Worm (Caenorhabditis elegans) whole organism, L1 larva: ENCODE results near the gene flap-1.
A peak's percentile ranks its signal among the peaks of the same experiment; 100 is the strongest.

Source experiments
- C04F5.9 ChIP-seq: sonication (generic microtip); optimal IDR thresholded peaks from 2 replicates; lab custom pipeline; 2016; ENCODE audit warnings: missing genetic modification characterization, missing compliant biosample characterization
- C16A3.4 ChIP-seq: fragments of 150-350 bp; optimal IDR thresholded peaks from 2 replicates; lab custom pipeline; 2014; ENCODE audit warnings: missing biosample characterization, missing genetic modification characterization
- C34B4.2 ChIP-seq: sonication (generic microtip); optimal IDR thresholded peaks from 2 replicates; lab custom pipeline; 2017; ENCODE audit warnings: mild to moderate bottlenecking, missing genetic modification characterization, missing compliant biosample characterization
- F16B12.6 ChIP-seq: fragments of 150-350 bp; optimal IDR thresholded peaks from 2 replicates; lab custom pipeline; 2014; ENCODE audit warnings: missing biosample characterization, missing genetic modification characterization
- Y116A8C.19 ChIP-seq: sonication (generic microtip); optimal IDR thresholded peaks from 2 replicates; lab custom pipeline; 2016; ENCODE audit warnings: missing compliant biosample characterization, missing genetic modification characterization, borderline replicate concordance
- aha-1 ChIP-seq: fragments of 150-350 bp; optimal IDR thresholded peaks from 2 replicates; lab custom pipeline; 2014; ENCODE audit warnings: missing biosample characterization, missing genetic modification characterization
- alr-1 ChIP-seq: fragments of 200-800 bp; sonication (Bioruptor generic); optimal IDR thresholded peaks from 2 replicates; lab custom pipeline; 2018; ENCODE audit warnings: borderline replicate concordance, mild to moderate bottlenecking, missing genetic modification characterization, missing compliant biosample characterization
- aly-2 ChIP-seq: fragments of 150-350 bp; optimal IDR thresholded peaks from 2 replicates; lab custom pipeline; 2014; ENCODE audit warnings: missing biosample characterization, missing genetic modification characterization
- ama-1 ChIP-seq: fragments of 150-350 bp; optimal IDR thresholded peaks from 2 replicates; lab custom pipeline; 2014
- blmp-1 ChIP-seq: fragments of 150-350 bp; optimal IDR thresholded peaks from 2 replicates; lab custom pipeline; 2014; ENCODE audit warnings: missing biosample characterization, missing genetic modification characterization
- ceh-63 ChIP-seq: fragments of 200-800 bp; sonication (Bioruptor generic); optimal IDR thresholded peaks from 2 replicates; lab custom pipeline; 2018; ENCODE audit warnings: mild to moderate bottlenecking, missing genetic modification characterization, missing compliant biosample characterization
- ceh-8 ChIP-seq: fragments of 200-800 bp; sonication (Bioruptor generic); optimal IDR thresholded peaks from 2 replicates; lab custom pipeline; 2018; ENCODE audit warnings: mild to moderate bottlenecking, missing genetic modification characterization, moderate library complexity, missing compliant biosample characterization
- ceh-82 ChIP-seq, 3 experiments: fragments of 150-350 bp in 1 of 3; sonication (generic microtip) in 2 of 3; optimal IDR thresholded peaks; 2 replicates each; lab custom pipeline; 2014 to 2017; ENCODE audit warnings: missing biosample characterization in 3 of 3, missing genetic modification characterization in 3 of 3
- ceh-88 ChIP-seq: fragments of 200-800 bp; sonication (Bioruptor generic); IDR thresholded peaks from 2 replicates; pipeline ENCODE4 v1.3.6; 2022; ENCODE audit warnings: missing genetic modification characterization, missing compliant biosample characterization
- ceh-90 ChIP-seq: sonication (generic microtip); optimal IDR thresholded peaks from 2 replicates; lab custom pipeline; 2016; ENCODE audit warnings: missing genetic modification characterization, missing compliant biosample characterization
- ces-1 ChIP-seq: fragments of 150-350 bp; optimal IDR thresholded peaks from 2 replicates; lab custom pipeline; 2014; ENCODE audit warnings: missing biosample characterization, missing genetic modification reagents, missing genetic modification characterization
- efl-1 ChIP-seq, 4 experiments: fragments of 150-350 bp; optimal IDR thresholded peaks in 3 of 4; peaks in 1 of 4; 1 replicate in 1 of 4; 2 replicates in 3 of 4; lab custom pipeline; 2014; ENCODE audit warnings: missing biosample characterization in 2 of 4, missing genetic modification characterization in 2 of 4, missing genetic modification reagents in 2 of 4
- efl-3 ChIP-seq: fragments of 200-800 bp; sonication (Bioruptor generic); optimal IDR thresholded peaks from 2 replicates; lab custom pipeline; 2018; ENCODE audit warnings: mild to moderate bottlenecking, missing genetic modification characterization, missing compliant biosample characterization
- elt-2 ChIP-seq: sonication (generic microtip); optimal IDR thresholded peaks from 2 replicates; lab custom pipeline; 2016; ENCODE audit warnings: missing genetic modification characterization, mild to moderate bottlenecking, inconsistent platforms, missing compliant biosample characterization, missing genetic modification reagents
- fkh-10 ChIP-seq: sonication (generic microtip); optimal IDR thresholded peaks from 2 replicates; lab custom pipeline; 2017; ENCODE audit warnings: missing biosample characterization, missing genetic modification reagents, missing genetic modification characterization
- fkh-8 ChIP-seq: sonication (generic microtip); optimal IDR thresholded peaks from 2 replicates; lab custom pipeline; 2016; ENCODE audit warnings: mild to moderate bottlenecking, missing genetic modification characterization, missing compliant biosample characterization
- grh-1 ChIP-seq: fragments of 200-800 bp; sonication (Bioruptor generic); IDR thresholded peaks from 2 replicates; pipeline ENCODE4 v1.3.6; 2022; ENCODE audit warnings: missing genetic modification reagents, missing genetic modification characterization, missing compliant biosample characterization
- hlh-17 ChIP-seq: fragments of 200-800 bp; sonication (Bioruptor generic); optimal IDR thresholded peaks from 2 replicates; lab custom pipeline; 2018; ENCODE audit warnings: missing genetic modification characterization, mild to moderate bottlenecking, missing compliant biosample characterization, moderate library complexity, borderline replicate concordance
- hpl-2 ChIP-seq: fragments of 150-350 bp; optimal IDR thresholded peaks from 2 replicates; lab custom pipeline; 2014; ENCODE audit warnings: missing biosample characterization, missing genetic modification reagents, missing genetic modification characterization
- isw-1 ChIP-seq: fragments of 200-800 bp; sonication (Bioruptor generic); IDR thresholded peaks from 2 replicates; pipeline ENCODE4 v1.3.6; 2022; ENCODE audit warnings: missing genetic modification characterization, missing compliant biosample characterization
- jun-1 ChIP-seq: fragments of 150-350 bp; optimal IDR thresholded peaks from 2 replicates; lab custom pipeline; 2014; ENCODE audit warnings: missing biosample characterization, missing genetic modification reagents, missing genetic modification characterization
- lin-13 ChIP-seq: fragments of 150-350 bp; optimal IDR thresholded peaks from 2 replicates; lab custom pipeline; 2014; ENCODE audit warnings: missing biosample characterization, missing genetic modification reagents, missing genetic modification characterization
- lin-35 ChIP-seq, 2 experiments: fragments of 150-350 bp; optimal IDR thresholded peaks; 2 replicates each; lab custom pipeline; 2014; ENCODE audit warnings: missing biosample characterization in 2 of 2, missing genetic modification characterization in 2 of 2, missing genetic modification reagents in 2 of 2
- lin-39 ChIP-seq: fragments of 150-350 bp; optimal IDR thresholded peaks from 2 replicates; lab custom pipeline; 2014; ENCODE audit warnings: missing biosample characterization, missing genetic modification reagents, missing genetic modification characterization
- lir-3 ChIP-seq: sonication (generic microtip); optimal IDR thresholded peaks from 2 replicates; lab custom pipeline; 2016; ENCODE audit warnings: mild to moderate bottlenecking, missing genetic modification characterization, moderate library complexity, missing compliant biosample characterization; ENCODE audit not compliant: poor library complexity
- mab-9 ChIP-seq: fragments of 200-800 bp; sonication (Bioruptor generic); IDR thresholded peaks from 2 replicates; pipeline ENCODE4 v1.3.6; 2022; ENCODE audit warnings: missing genetic modification reagents, missing genetic modification characterization, missing compliant biosample characterization
- mdl-1 ChIP-seq, 2 experiments: fragments of 150-350 bp; optimal IDR thresholded peaks; 2 replicates each; lab custom pipeline; 2014 to 2017; ENCODE audit warnings: missing biosample characterization in 2 of 2, missing genetic modification characterization in 2 of 2, inconsistent platforms in 1 of 2
- mef-2 ChIP-seq: fragments of 150-350 bp; optimal IDR thresholded peaks from 2 replicates; lab custom pipeline; 2014; ENCODE audit warnings: missing biosample characterization, missing genetic modification characterization
- nhr-11 ChIP-seq: fragments of 150-350 bp; optimal IDR thresholded peaks from 2 replicates; lab custom pipeline; 2014; ENCODE audit warnings: missing biosample characterization, missing genetic modification characterization
- nhr-12 ChIP-seq: sonication (generic microtip); optimal IDR thresholded peaks from 2 replicates; lab custom pipeline; 2017; ENCODE audit warnings: missing biosample characterization, missing genetic modification characterization
- nhr-19 ChIP-seq: fragments of 200-800 bp; sonication (Bioruptor generic); conservative IDR thresholded peaks from 2 replicates; pipeline ENCODE4 v1.3.6; 2022; ENCODE audit warnings: missing genetic modification characterization, missing compliant biosample characterization
- nhr-20 ChIP-seq: sonication (generic microtip); optimal IDR thresholded peaks from 2 replicates; lab custom pipeline; 2016; ENCODE audit warnings: mild to moderate bottlenecking, missing genetic modification characterization, missing compliant biosample characterization
- nhr-237 ChIP-seq: fragments of 150-350 bp; optimal IDR thresholded peaks from 2 replicates; lab custom pipeline; 2014; ENCODE audit warnings: missing biosample characterization, missing genetic modification characterization
- nhr-28 ChIP-seq: fragments of 150-350 bp; optimal IDR thresholded peaks from 2 replicates; lab custom pipeline; 2014; ENCODE audit warnings: missing biosample characterization, missing genetic modification characterization
- nhr-71 ChIP-seq: sonication (generic microtip); optimal IDR thresholded peaks from 2 replicates; lab custom pipeline; 2016; ENCODE audit warnings: mild to moderate bottlenecking, missing genetic modification characterization, moderate library complexity, missing compliant biosample characterization
- pax-3 ChIP-seq: fragments of 200-800 bp; sonication (Bioruptor generic); optimal IDR thresholded peaks from 2 replicates; lab custom pipeline; 2018; ENCODE audit warnings: mild to moderate bottlenecking, missing genetic modification characterization, moderate library complexity, missing compliant biosample characterization
- snpc-4 ChIP-seq: fragments of 150-350 bp; optimal IDR thresholded peaks from 2 replicates; lab custom pipeline; 2014; ENCODE audit warnings: missing biosample characterization, missing genetic modification characterization
- sup-37 ChIP-seq: fragments of 200-800 bp; sonication (Bioruptor generic); optimal IDR thresholded peaks from 2 replicates; lab custom pipeline; 2018; ENCODE audit warnings: mild to moderate bottlenecking, missing genetic modification characterization, missing compliant biosample characterization
- tlp-1 ChIP-seq: fragments of 150-350 bp; optimal IDR thresholded peaks from 2 replicates; lab custom pipeline; 2014; ENCODE audit warnings: missing biosample characterization, missing genetic modification characterization
- unc-130 ChIP-seq: fragments of 150-350 bp; optimal IDR thresholded peaks from 2 replicates; lab custom pipeline; 2017; ENCODE audit warnings: missing biosample characterization, missing genetic modification characterization, inconsistent platforms
- unc-30 ChIP-seq: sonication (generic microtip); optimal IDR thresholded peaks from 2 replicates; lab custom pipeline; 2017; ENCODE audit warnings: missing biosample characterization, missing genetic modification characterization
- unc-86 ChIP-seq: sonication (generic microtip); optimal IDR thresholded peaks from 2 replicates; lab custom pipeline; 2016; ENCODE audit warnings: missing genetic modification characterization, missing compliant biosample characterization
- unc-98 ChIP-seq: fragments of 200-800 bp; sonication (Bioruptor generic); IDR thresholded peaks from 2 replicates; pipeline ENCODE4 v1.3.6; 2022; ENCODE audit warnings: missing genetic modification characterization, missing compliant biosample characterization
- vab-15 ChIP-seq: sonication (generic microtip); optimal IDR thresholded peaks from 2 replicates; lab custom pipeline; 2017; ENCODE audit warnings: missing genotype, mild to moderate bottlenecking, missing genetic modification characterization, missing compliant biosample characterization
- xbp-1 ChIP-seq: sonication (generic microtip); optimal IDR thresholded peaks from 2 replicates; lab custom pipeline; 2016; ENCODE audit warnings: missing genetic modification characterization, missing compliant biosample characterization
- zag-1 ChIP-seq: fragments of 150-350 bp; optimal IDR thresholded peaks from 2 replicates; lab custom pipeline; 2014; ENCODE audit warnings: missing biosample characterization, missing genetic modification characterization
- zip-4 ChIP-seq: fragments of 200-800 bp; sonication (Bioruptor generic); optimal IDR thresholded peaks from 2 replicates; lab custom pipeline; 2018; ENCODE audit warnings: mild to moderate bottlenecking, missing genetic modification characterization, moderate library complexity, missing compliant biosample characterization
- ztf-11 ChIP-seq, 2 experiments: sonication (generic microtip); optimal IDR thresholded peaks; 2 replicates each; lab custom pipeline; 2016 to 2017; ENCODE audit warnings: missing genetic modification characterization in 2 of 2, missing biosample characterization in 1 of 2, missing compliant biosample characterization in 1 of 2

Gene flap-1

ce11 chrIII:6897587-6898064 lies 31.0 kb downstream of the flap-1 start, which contains the start of gene T07E3.4 (continued):
- no peak for TF ChIP-seq zip-4
- TF ChIP-seq xbp-1 (tag; lab: Kevin White, UChicago) = peak; percentile 73
- TF ChIP-seq hlh-17 (GFP tag; lab: Kevin White, UChicago) = no peak
- TF ChIP-seq unc-98 (GFP tag; lab: Robert Waterston, UW) = no peak
- no peak for TF ChIP-seq sup-37 (GFP tag; lab: Kevin White, UChicago)
- TF ChIP-seq C34B4.2 (tag; lab: Kevin White, UChicago) = no peak
- peak; percentile 30 for TF ChIP-seq elt-2 (tag; lab: Kevin White, UChicago)
- no peak for TF ChIP-seq isw-1 (GFP tag; lab: Robert Waterston, UW)
- no peak for TF ChIP-seq tlp-1
- TF ChIP-seq vab-15 (tag; lab: Kevin White, UChicago) = no peak
- no peak for TF ChIP-seq nhr-237 (tag; lab: Kevin White, UChicago)
- TF ChIP-seq unc-86 (tag; lab: Kevin White, UChicago) = no peak
- peak; percentile 76 for TF ChIP-seq lin-39 (tag; lab: Kevin White, UChicago)
- TF ChIP-seq nhr-19 (GFP tag; lab: Robert Waterston, UW) = peak; percentile 94
- TF ChIP-seq unc-30 = no peak
- TF ChIP-seq ces-1 (GFP tag; lab: Kevin White, UChicago) = no peak
- peak; percentile 59 for TF ChIP-seq mef-2
- TF ChIP-seq pax-3 (tag; lab: Kevin White, UChicago) = no peak
- TF ChIP-seq ama-1 (lab: Kevin White, UChicago) = peak; percentile 44
- peak; percentile 34 for TF ChIP-seq C16A3.4 (tag; lab: Kevin White, UChicago)
- no peak for TF ChIP-seq mab-9
- peak; percentile 23 for TF ChIP-seq snpc-4 (tag; lab: Kevin White, UChicago)
- peak; percentile 51 for TF ChIP-seq lin-13 (GFP tag; lab: Kevin White, UChicago)
- no peak for TF ChIP-seq ceh-88 (GFP tag; lab: Robert Waterston, UW)
- TF ChIP-seq mdl-1 (tag; optimal IDR thresholded peaks at IDR 0.05; lab: Kevin White, UChicago) = peak in 1 of 2 experiments; percentile 84
- TF ChIP-seq Y116A8C.19 (tag; lab: Kevin White, UChicago) = no peak
- peak; percentile 96 for TF ChIP-seq nhr-20
- TF ChIP-seq nhr-11 (tag; lab: Kevin White, UChicago) = peak; percentile 68
- no peak for TF ChIP-seq aly-2 (tag; lab: Kevin White, UChicago)
- no peak for TF ChIP-seq nhr-12 (tag; lab: Kevin White, UChicago)
- TF ChIP-seq grh-1 = peak; percentile 83
- TF ChIP-seq efl-3 (GFP tag; lab: Kevin White, UChicago) = no peak
- no peak for TF ChIP-seq ceh-63 (GFP tag; lab: Kevin White, UChicago)
- TF ChIP-seq lin-35 (GFP tag; optimal IDR thresholded peaks at IDR 0.05; lab: Kevin White, UChicago) = peak; percentile 67 to 80
- peak; percentile 72 for TF ChIP-seq lir-3 (tag; lab: Kevin White, UChicago)
- no peak for TF ChIP-seq ztf-11 (tag; optimal IDR thresholded peaks at IDR 0.05; lab: Kevin White, UChicago)
- peak; percentile 77 for TF ChIP-seq jun-1 (tag; lab: Kevin White, UChicago)
- TF ChIP-seq nhr-28 (tag; lab: Kevin White, UChicago) = no peak
- TF ChIP-seq zag-1 (tag; lab: Kevin White, UChicago) = no peak
- no peak for TF ChIP-seq ceh-8
- TF ChIP-seq blmp-1 (tag; lab: Kevin White, UChicago) = peak; percentile 82
- TF ChIP-seq efl-1 (optimal IDR thresholded peaks at IDR 0.05; lab: Kevin White, UChicago) = peak; percentile 69
- peak; percentile 46 to 95 for TF ChIP-seq efl-1 (GFP tag; optimal IDR thresholded peaks at IDR 0.05 in 1 of 2; lab: Kevin White, UChicago)
- TF ChIP-seq fkh-10 = no peak
- TF ChIP-seq fkh-8 (tag; lab: Kevin White, UChicago) = peak; percentile 30
- TF ChIP-seq F16B12.6 (tag; lab: Kevin White, UChicago) = peak; percentile 33
- peak; percentile 95 for TF ChIP-seq unc-130
- TF ChIP-seq hpl-2 = no peak
- TF ChIP-seq nhr-71 (tag; lab: Kevin White, UChicago) = peak; percentile 97
- no peak for TF ChIP-seq ceh-90 (tag; lab: Kevin White, UChicago)
- TF ChIP-seq ceh-82 (tag; optimal IDR thresholded peaks at IDR 0.05; lab: Kevin White, UChicago) = peak; percentile 9 to 73 (median 72)
- no peak for TF ChIP-seq aha-1 (tag; lab: Kevin White, UChicago)
- TF ChIP-seq C04F5.9 = peak; percentile 69
- TF ChIP-seq alr-1 (tag; lab: Kevin White, UChicago) = no peak
